Worm (Caenorhabditis elegans) whole organism, early embryonic: ENCODE results near the gene nfm-1.

Source experiments
- F13C5.2 ChIP-seq: sonication (generic microtip); optimal IDR thresholded peaks from 2 replicates; lab custom pipeline; 2017; ENCODE audit warnings: mild to moderate bottlenecking, missing genetic modification characterization, inconsistent platforms, missing compliant biosample characterization
- aly-1 ChIP-seq: sonication (generic microtip); optimal IDR thresholded peaks from 2 replicates; lab custom pipeline; 2016; ENCODE audit warnings: missing genetic modification characterization, missing compliant biosample characterization
- ama-1 ChIP-seq: fragments of 150-350 bp; optimal IDR thresholded peaks from 2 replicates; lab custom pipeline; 2014
- ceh-13 ChIP-seq: fragments of 200-800 bp; sonication (Bioruptor generic); optimal IDR thresholded peaks from 2 replicates; lab custom pipeline; 2018; ENCODE audit warnings: mild to moderate bottlenecking, missing genetic modification characterization, missing compliant biosample characterization
- ceh-36 ChIP-seq: sonication (generic microtip); optimal IDR thresholded peaks from 2 replicates; lab custom pipeline; 2016; ENCODE audit warnings: missing genetic modification characterization, inconsistent platforms, missing compliant biosample characterization
- flt-1 ChIP-seq: fragments of 200-800 bp; sonication (Bioruptor generic); IDR thresholded peaks from 2 replicates; pipeline ENCODE4 v1.3.6; 2022; ENCODE audit warnings: missing genetic modification characterization, missing compliant biosample characterization
- hmg-4 ChIP-seq: fragments of 200-800 bp; sonication (Bioruptor generic); optimal IDR thresholded peaks from 2 replicates; lab custom pipeline; 2018; ENCODE audit warnings: mild to moderate bottlenecking, missing genetic modification characterization, missing compliant biosample characterization
- hnd-1 ChIP-seq: sonication (generic microtip); optimal IDR thresholded peaks from 2 replicates; lab custom pipeline; 2016; ENCODE audit warnings: missing genetic modification characterization, missing compliant biosample characterization
- scrt-1 ChIP-seq: fragments of 200-800 bp; sonication (Bioruptor generic); IDR thresholded peaks from 2 replicates; pipeline ENCODE4 v1.3.6; 2022; ENCODE audit warnings: missing genetic modification characterization, missing compliant biosample characterization
- sea-1 ChIP-seq: fragments of 200-800 bp; sonication (Bioruptor generic); conservative IDR thresholded peaks from 2 replicates; pipeline ENCODE4 v1.3.6; 2022; ENCODE audit warnings: missing genetic modification characterization, missing compliant biosample characterization
- tbx-11 ChIP-seq: fragments of 200-800 bp; sonication (Bioruptor generic); IDR thresholded peaks from 2 replicates; pipeline ENCODE4 v1.3.6; 2022; ENCODE audit warnings: missing genetic modification characterization, missing compliant biosample characterization
- tbx-37 ChIP-seq: fragments of 200-800 bp; sonication (Bioruptor generic); conservative IDR thresholded peaks from 2 replicates; pipeline ENCODE4 v1.3.6; 2022; ENCODE audit warnings: missing genetic modification reagents, missing genetic modification characterization, missing compliant biosample characterization

- TF ChIP-seq F13C5.2 (tag; lab: Kevin White, UChicago) (peak; percentile 17), ceh-36 (tag; lab: Kevin White, UChicago) (no peak), ama-1 (lab: Kevin White, UChicago) (no peak), ceh-13 (no peak), flt-1 (GFP tag; lab: Robert Waterston, UW) (no peak), tbx-37 (GFP tag; lab: Robert Waterston, UW) (no peak), hmg-4 (GFP tag; lab: Kevin White, UChicago) (no peak), aly-1 (tag; lab: Kevin White, UChicago) (no peak), sea-1 (no peak), hnd-1 (tag; lab: Kevin White, UChicago) (no peak), tbx-11 (no peak), scrt-1 (GFP tag; lab: Robert Waterston, UW) (no peak)
Observed at ce11 chrIII:6141532-6141931, 17.7 kb upstream of the nfm-1 start.
